Fruit fly (Drosophila melanogaster): Measurements from ENCODE around the gene ZnT77C.

DNA sequence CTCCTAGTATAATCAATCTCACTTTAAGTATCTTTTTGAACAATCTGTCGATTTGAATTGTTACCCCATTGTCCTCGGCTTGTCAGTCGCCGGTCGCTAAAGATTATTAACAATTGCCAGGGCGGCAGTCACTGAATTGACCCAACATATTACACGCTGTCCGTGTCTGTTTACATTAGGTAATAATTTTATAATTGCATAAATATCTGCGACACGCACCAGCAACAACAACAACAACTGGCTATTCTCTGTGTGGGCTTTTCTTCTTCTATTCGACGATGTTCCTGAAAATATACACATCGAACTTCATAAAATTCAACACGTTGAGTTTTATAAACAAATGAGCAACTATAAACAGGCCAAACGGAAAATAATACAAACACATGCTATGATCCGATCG lies 45.9 kb downstream of the ZnT77C start:
- TF ChIP-seq CTCF (optimal IDR thresholded peaks at IDR 0.05) (no peak), CG8478 (optimal IDR thresholded peaks at IDR 0.05) (no peak)

Measured in S2 (cell line).